Worm (Caenorhabditis elegans) whole organism, L1 larva: Measurements from ENCODE around the gene F09E10.1.

ENCODE experiments used
- C04F5.9 ChIP-seq: sonication (generic microtip); optimal IDR thresholded peaks from 2 replicates; lab custom pipeline; 2016; ENCODE audit warnings: missing genetic modification characterization, missing compliant biosample characterization
- F16B12.6 ChIP-seq: fragments of 150-350 bp; optimal IDR thresholded peaks from 2 replicates; lab custom pipeline; 2014; ENCODE audit warnings: missing biosample characterization, missing genetic modification characterization
- Y116A8C.19 ChIP-seq: sonication (generic microtip); optimal IDR thresholded peaks from 2 replicates; lab custom pipeline; 2016; ENCODE audit warnings: missing compliant biosample characterization, missing genetic modification characterization, borderline replicate concordance
- aly-2 ChIP-seq: fragments of 150-350 bp; optimal IDR thresholded peaks from 2 replicates; lab custom pipeline; 2014; ENCODE audit warnings: missing biosample characterization, missing genetic modification characterization
- ama-1 ChIP-seq: fragments of 150-350 bp; optimal IDR thresholded peaks from 2 replicates; lab custom pipeline; 2014
- blmp-1 ChIP-seq: fragments of 150-350 bp; optimal IDR thresholded peaks from 2 replicates; lab custom pipeline; 2014; ENCODE audit warnings: missing biosample characterization, missing genetic modification characterization
- ceh-8 ChIP-seq: fragments of 200-800 bp; sonication (Bioruptor generic); optimal IDR thresholded peaks from 2 replicates; lab custom pipeline; 2018; ENCODE audit warnings: mild to moderate bottlenecking, missing genetic modification characterization, moderate library complexity, missing compliant biosample characterization
- ceh-88 ChIP-seq: fragments of 200-800 bp; sonication (Bioruptor generic); IDR thresholded peaks from 2 replicates; pipeline ENCODE4 v1.3.6; 2022; ENCODE audit warnings: missing genetic modification characterization, missing compliant biosample characterization
- dsc-1 ChIP-seq: sonication (generic microtip); optimal IDR thresholded peaks from 2 replicates; lab custom pipeline; 2016; ENCODE audit warnings: mild to moderate bottlenecking, missing genetic modification characterization, missing compliant biosample characterization
- efl-1 ChIP-seq, 4 experiments: fragments of 150-350 bp; optimal IDR thresholded peaks in 3 of 4; peaks in 1 of 4; 1 replicate in 1 of 4; 2 replicates in 3 of 4; lab custom pipeline; 2014; ENCODE audit warnings: missing biosample characterization in 2 of 4, missing genetic modification characterization in 2 of 4, missing genetic modification reagents in 2 of 4
- efl-3 ChIP-seq: fragments of 200-800 bp; sonication (Bioruptor generic); optimal IDR thresholded peaks from 2 replicates; lab custom pipeline; 2018; ENCODE audit warnings: mild to moderate bottlenecking, missing genetic modification characterization, missing compliant biosample characterization
- egl-27 ChIP-seq, 2 experiments: fragments of 150-350 bp in 1 of 2; sonication (generic microtip); optimal IDR thresholded peaks; 3 replicates each; lab custom pipeline; 2017 to 2018; ENCODE audit warnings: missing biosample characterization in 2 of 2, missing genetic modification characterization in 2 of 2, missing genetic modification reagents in 2 of 2
- elt-2 ChIP-seq: sonication (generic microtip); optimal IDR thresholded peaks from 2 replicates; lab custom pipeline; 2016; ENCODE audit warnings: missing genetic modification characterization, mild to moderate bottlenecking, inconsistent platforms, missing compliant biosample characterization, missing genetic modification reagents
- fkh-4 ChIP-seq: sonication (generic microtip); optimal IDR thresholded peaks from 2 replicates; lab custom pipeline; 2016; ENCODE audit warnings: missing compliant biosample characterization, missing genetic modification characterization, borderline replicate concordance
- grh-1 ChIP-seq: fragments of 200-800 bp; sonication (Bioruptor generic); IDR thresholded peaks from 2 replicates; pipeline ENCODE4 v1.3.6; 2022; ENCODE audit warnings: missing genetic modification reagents, missing genetic modification characterization, missing compliant biosample characterization
- hpl-2 ChIP-seq: fragments of 150-350 bp; optimal IDR thresholded peaks from 2 replicates; lab custom pipeline; 2014; ENCODE audit warnings: missing biosample characterization, missing genetic modification reagents, missing genetic modification characterization
- isw-1 ChIP-seq: fragments of 200-800 bp; sonication (Bioruptor generic); IDR thresholded peaks from 2 replicates; pipeline ENCODE4 v1.3.6; 2022; ENCODE audit warnings: missing genetic modification characterization, missing compliant biosample characterization
- lin-15B ChIP-seq: fragments of 150-350 bp; sonication (generic microtip); optimal IDR thresholded peaks from 3 replicates; lab custom pipeline; 2014; ENCODE audit warnings: missing biosample characterization, missing genetic modification characterization
- lin-39 ChIP-seq: fragments of 150-350 bp; optimal IDR thresholded peaks from 2 replicates; lab custom pipeline; 2014; ENCODE audit warnings: missing biosample characterization, missing genetic modification reagents, missing genetic modification characterization
- lir-3 ChIP-seq: sonication (generic microtip); optimal IDR thresholded peaks from 2 replicates; lab custom pipeline; 2016; ENCODE audit warnings: mild to moderate bottlenecking, missing genetic modification characterization, moderate library complexity, missing compliant biosample characterization; ENCODE audit not compliant: poor library complexity
- lsy-2 ChIP-seq, 2 experiments: fragments of 150-350 bp; optimal IDR thresholded peaks; 2 replicates each; lab custom pipeline; 2014; ENCODE audit warnings: missing biosample characterization in 2 of 2, missing genetic modification characterization in 2 of 2
- mef-2 ChIP-seq: fragments of 150-350 bp; optimal IDR thresholded peaks from 2 replicates; lab custom pipeline; 2014; ENCODE audit warnings: missing biosample characterization, missing genetic modification characterization
- nhr-12 ChIP-seq: sonication (generic microtip); optimal IDR thresholded peaks from 2 replicates; lab custom pipeline; 2017; ENCODE audit warnings: missing biosample characterization, missing genetic modification characterization
- nhr-76 ChIP-seq: sonication (generic microtip); optimal IDR thresholded peaks from 2 replicates; lab custom pipeline; 2017; ENCODE audit warnings: missing biosample characterization, missing genetic modification characterization
- nhr-84 ChIP-seq: sonication (generic microtip); optimal IDR thresholded peaks from 2 replicates; lab custom pipeline; 2017; ENCODE audit warnings: missing biosample characterization, missing genetic modification characterization
- pax-3 ChIP-seq: fragments of 200-800 bp; sonication (Bioruptor generic); optimal IDR thresholded peaks from 2 replicates; lab custom pipeline; 2018; ENCODE audit warnings: mild to moderate bottlenecking, missing genetic modification characterization, moderate library complexity, missing compliant biosample characterization
- pqm-1 ChIP-seq: sonication (generic microtip); optimal IDR thresholded peaks from 3 replicates; lab custom pipeline; 2017; ENCODE audit warnings: missing biosample characterization, missing genetic modification characterization
- rnt-1 ChIP-seq: sonication (generic microtip); optimal IDR thresholded peaks from 2 replicates; lab custom pipeline; 2016; ENCODE audit warnings: mild to moderate bottlenecking, missing genetic modification characterization, moderate library complexity, missing compliant biosample characterization
- skn-1 ChIP-seq: fragments of 150-350 bp; optimal IDR thresholded peaks from 2 replicates; lab custom pipeline; 2014; ENCODE audit warnings: missing biosample characterization, missing genetic modification characterization
- snu-23 ChIP-seq: sonication (generic microtip); optimal IDR thresholded peaks from 2 replicates; lab custom pipeline; 2016; ENCODE audit warnings: missing genetic modification characterization, missing compliant biosample characterization
- sox-4 ChIP-seq: sonication (generic microtip); optimal IDR thresholded peaks from 2 replicates; lab custom pipeline; 2016; ENCODE audit warnings: missing genetic modification characterization, missing compliant biosample characterization
- tbx-2 ChIP-seq: sonication (generic microtip); optimal IDR thresholded peaks from 2 replicates; lab custom pipeline; 2016; ENCODE audit warnings: missing genetic modification characterization, missing compliant biosample characterization
- unc-30 ChIP-seq: sonication (generic microtip); optimal IDR thresholded peaks from 2 replicates; lab custom pipeline; 2017; ENCODE audit warnings: missing biosample characterization, missing genetic modification characterization
- unc-62 ChIP-seq: fragments of 150-350 bp; optimal IDR thresholded peaks from 2 replicates; lab custom pipeline; 2014; ENCODE audit warnings: missing biosample characterization, missing genetic modification reagents, missing genetic modification characterization
- unc-86 ChIP-seq: sonication (generic microtip); optimal IDR thresholded peaks from 2 replicates; lab custom pipeline; 2016; ENCODE audit warnings: missing genetic modification characterization, missing compliant biosample characterization
- unc-98 ChIP-seq: fragments of 200-800 bp; sonication (Bioruptor generic); IDR thresholded peaks from 2 replicates; pipeline ENCODE4 v1.3.6; 2022; ENCODE audit warnings: missing genetic modification characterization, missing compliant biosample characterization
- xbp-1 ChIP-seq: sonication (generic microtip); optimal IDR thresholded peaks from 2 replicates; lab custom pipeline; 2016; ENCODE audit warnings: missing genetic modification characterization, missing compliant biosample characterization

The F09E10.1 gene

ce11 chrX:1494256-1494655 lies 8.3 kb upstream of the F09E10.1 start, which contains the start of gene F09E10.5:
F09E10.5 (minus strand) TSS chrX:1494356.
- TF ChIP-seq pax-3 (tag; lab: Kevin White, UChicago), result no peak
- TF ChIP-seq ama-1, result no peak
- TF ChIP-seq lin-39 (tag; lab: Kevin White, UChicago), result no peak
- TF ChIP-seq skn-1, result no peak
- TF ChIP-seq tbx-2 (tag; lab: Kevin White, UChicago), result no peak

ce11 chrX:1495980-1496379 lies 6.6 kb upstream of the F09E10.1 start:
- TF ChIP-seq hpl-2 (no peak), elt-2 (tag; lab: Kevin White, UChicago) (no peak), ama-1 (no peak), unc-30 (tag; lab: Kevin White, UChicago) (no peak), C04F5.9 (tag; lab: Kevin White, UChicago) (no peak), grh-1 (GFP tag; lab: Robert Waterston, UW) (no peak)
- TF ChIP-seq, all 84 proteins: peak for 0

- no peak for TF ChIP-seq sox-4 (tag; lab: Kevin White, UChicago)
- no peak for TF ChIP-seq egl-27 (tag; optimal IDR thresholded peaks at IDR 0.05; lab: Kevin White, UChicago)
Measured at ce11 chrX:1497581-1497980, 5.0 kb upstream of the F09E10.1 start, which contains the start of gene F09E10.6. F09E10.6 (minus strand) TSS chrX:1497681.

ce11 chrX:1499499-1499898 lies 3.1 kb upstream of the F09E10.1 start:
- TF ChIP-seq rnt-1 (peak; percentile 30), ceh-8 (GFP tag; lab: Kevin White, UChicago) (no peak), nhr-12 (tag; lab: Kevin White, UChicago) (no peak), unc-86 (no peak), fkh-4 (tag; lab: Kevin White, UChicago) (no peak), snu-23 (GFP tag; lab: Kevin White, UChicago) (peak; percentile 8), unc-98 (no peak), pqm-1 (no peak), blmp-1 (tag; lab: Kevin White, UChicago) (peak; percentile 94), Y116A8C.19 (no peak), nhr-84 (tag; lab: Kevin White, UChicago) (no peak), skn-1 (no peak), lir-3 (tag; lab: Kevin White, UChicago) (no peak), efl-1 (optimal IDR thresholded peaks at IDR 0.05; lab: Kevin White, UChicago) (no peak), efl-1 (GFP tag; optimal IDR thresholded peaks at IDR 0.05 in 1 of 2; lab: Kevin White, UChicago) (no peak), efl-3 (no peak), unc-62 (GFP tag; lab: Kevin White, UChicago) (no peak), egl-27 (tag; optimal IDR thresholded peaks at IDR 0.05; lab: Kevin White, UChicago) (no peak), isw-1 (GFP tag; lab: Robert Waterston, UW) (no peak), nhr-76 (tag; lab: Kevin White, UChicago) (no peak), lin-15B (tag; lab: Kevin White, UChicago) (no peak), F16B12.6 (tag; lab: Kevin White, UChicago) (peak; percentile 53), dsc-1 (tag; lab: Kevin White, UChicago) (no peak), xbp-1 (tag; lab: Kevin White, UChicago) (no peak), lsy-2 (tag; optimal IDR thresholded peaks at IDR 0.05; lab: Kevin White, UChicago) (no peak), ama-1 (no peak), mef-2 (tag; lab: Kevin White, UChicago) (no peak), aly-2 (tag; lab: Kevin White, UChicago) (no peak), lin-39 (tag; lab: Kevin White, UChicago) (no peak), ceh-88 (GFP tag; lab: Robert Waterston, UW) (no peak)
